Fruit fly (Drosophila melanogaster) whole organism, prepupa: ENCODE data around the gene ppk26.
"Not testable (repeated sequence)": the region's sequence is repeated elsewhere in the genome, so short reads cannot be mapped to it uniquely, and the experiment has no call there.

Experiments used
- Blimp-1 ChIP-seq: fragments of 200-800 bp; sonication (Bioruptor generic); optimal IDR thresholded peaks from 3 replicates; lab custom pipeline; 2017; ENCODE audit warnings: missing biosample characterization, missing genetic modification characterization, mild to moderate bottlenecking, moderate library complexity, missing genetic modification reagents
- CG10669 ChIP-seq: fragments of 200-800 bp; sonication (Bioruptor generic); optimal IDR thresholded peaks from 3 replicates; lab custom pipeline; 2018; ENCODE audit warnings: missing biosample characterization, mild to moderate bottlenecking, missing genetic modification characterization, moderate library complexity
- CG11762 ChIP-seq: fragments of 200-800 bp; sonication (Bioruptor generic); optimal IDR thresholded peaks from 3 replicates; lab custom pipeline; 2016; ENCODE audit warnings: missing biosample characterization, missing genetic modification characterization; ENCODE audit not compliant: insufficient read depth
- CG11902 ChIP-seq: fragments of 200-800 bp; sonication (Bioruptor generic); optimal IDR thresholded peaks from 3 replicates; lab custom pipeline; 2016; ENCODE audit warnings: missing biosample characterization, missing genetic modification characterization
- CG15336 ChIP-seq: fragments of 200-800 bp; sonication (Bioruptor generic); IDR thresholded peaks from 2 replicates; pipeline ENCODE4 v1.3.6; 2022; ENCODE audit warnings: missing biosample characterization, missing genetic modification characterization
- CG1621 ChIP-seq: fragments of 200-800 bp; sonication (Bioruptor generic); optimal IDR thresholded peaks from 3 replicates; lab custom pipeline; 2018; ENCODE audit warnings: missing biosample characterization, mild to moderate bottlenecking, missing genetic modification characterization
- CG16779 ChIP-seq: fragments of 200-800 bp; sonication (Bioruptor generic); optimal IDR thresholded peaks from 3 replicates; lab custom pipeline; 2017; ENCODE audit warnings: missing biosample characterization, mild to moderate bottlenecking, missing genetic modification characterization
- CG3032 ChIP-seq: fragments of 200-800 bp; optimal IDR thresholded peaks from 2 replicates; lab custom pipeline; 2019; ENCODE audit warnings: missing biosample characterization, mild to moderate bottlenecking, missing genetic modification characterization, moderate library complexity
- CG31627 ChIP-seq: fragments of 200-800 bp; sonication (Bioruptor generic); optimal IDR thresholded peaks from 3 replicates; lab custom pipeline; 2016; ENCODE audit warnings: missing biosample characterization, missing genetic modification characterization
- CG34406 ChIP-seq: fragments of 200-800 bp; sonication (Bioruptor generic); optimal IDR thresholded peaks from 3 replicates; lab custom pipeline; 2016; ENCODE audit warnings: missing biosample characterization, missing genetic modification characterization
- CG3919 ChIP-seq: fragments of 200-800 bp; sonication (Bioruptor generic); optimal IDR thresholded peaks from 3 replicates; lab custom pipeline; 2016; ENCODE audit warnings: missing biosample characterization, missing genetic modification characterization
- CG6276 ChIP-seq: fragments of 200-800 bp; sonication (Bioruptor generic); optimal IDR thresholded peaks from 2 replicates; lab custom pipeline; 2017; ENCODE audit warnings: missing biosample characterization, mild to moderate bottlenecking, missing genetic modification characterization
- CG6808 ChIP-seq: fragments of 200-800 bp; sonication (Bioruptor generic); optimal IDR thresholded peaks from 3 replicates; lab custom pipeline; 2017; ENCODE audit warnings: missing biosample characterization, missing genetic modification characterization, mild to moderate bottlenecking, moderate library complexity, missing genetic modification reagents
- CG6854 ChIP-seq: fragments of 200-800 bp; sonication (Bioruptor generic); optimal IDR thresholded peaks from 2 replicates; lab custom pipeline; 2017; ENCODE audit warnings: missing biosample characterization, mild to moderate bottlenecking, missing genetic modification characterization
- CG8119 ChIP-seq: fragments of 200-800 bp; sonication (Bioruptor generic); IDR thresholded peaks from 3 replicates; pipeline ENCODE4 v1.3.6; 2022; ENCODE audit warnings: missing biosample characterization, missing genetic modification characterization
- CG9139 ChIP-seq: fragments of 200-800 bp; sonication (Bioruptor generic); optimal IDR thresholded peaks from 3 replicates; lab custom pipeline; 2017; ENCODE audit warnings: missing biosample characterization, mild to moderate bottlenecking, missing genetic modification characterization
- Eip75B ChIP-seq: fragments of 200-800 bp; sonication (Bioruptor generic); optimal IDR thresholded peaks from 3 replicates; lab custom pipeline; 2016; ENCODE audit warnings: missing biosample characterization, missing genetic modification characterization
- Eip78C ChIP-seq: fragments of 200-800 bp; sonication (Bioruptor generic); peaks from one replicate; lab custom pipeline; 2016; ENCODE audit warnings: missing biosample characterization, missing genetic modification characterization
- Ets21C ChIP-seq: fragments of 200-800 bp; sonication (Bioruptor generic); optimal IDR thresholded peaks from 3 replicates; lab custom pipeline; 2016; ENCODE audit warnings: missing biosample characterization, missing genetic modification characterization
- Ets96B ChIP-seq: fragments of 200-800 bp; optimal IDR thresholded peaks from 2 replicates; lab custom pipeline; 2019; ENCODE audit warnings: missing biosample characterization, mild to moderate bottlenecking, missing genetic modification characterization, moderate library complexity
- Gug ChIP-seq: fragments of 200-800 bp; sonication (Bioruptor generic); IDR thresholded peaks from 2 replicates; pipeline ENCODE4 v1.3.6; 2022; ENCODE audit warnings: missing biosample characterization, missing genetic modification characterization
- Hr38 ChIP-seq: sonication (Bioruptor generic); optimal IDR thresholded peaks from 2 replicates; lab custom pipeline; 2016; ENCODE audit warnings: missing biosample characterization, missing genetic modification characterization
- Lpt ChIP-seq: fragments of 200-800 bp; sonication (Bioruptor generic); optimal IDR thresholded peaks from 3 replicates; lab custom pipeline; 2016; ENCODE audit warnings: missing biosample characterization, missing genetic modification characterization
- Met ChIP-seq: fragments of 200-800 bp; sonication (Bioruptor generic); optimal IDR thresholded peaks from 3 replicates; lab custom pipeline; 2016; ENCODE audit warnings: missing biosample characterization, missing genetic modification characterization
- OdsH ChIP-seq: fragments of 200-800 bp; sonication (Bioruptor generic); optimal IDR thresholded peaks from 3 replicates; lab custom pipeline; 2016; ENCODE audit warnings: missing biosample characterization, missing genetic modification characterization
- cyc ChIP-seq: fragments of 200-800 bp; sonication (Bioruptor generic); optimal IDR thresholded peaks from 3 replicates; lab custom pipeline; 2016; ENCODE audit warnings: missing biosample characterization, missing genetic modification characterization
- esn ChIP-seq: fragments of 200-800 bp; sonication (Bioruptor generic); optimal IDR thresholded peaks from 2 replicates; lab custom pipeline; 2016; ENCODE audit warnings: missing biosample characterization, mild to moderate bottlenecking, missing genetic modification characterization, moderate library complexity
- fkh ChIP-seq: fragments of 200-800 bp; sonication (Bioruptor generic); optimal IDR thresholded peaks from 3 replicates; lab custom pipeline; 2017; ENCODE audit warnings: missing biosample characterization, mild to moderate bottlenecking, missing genetic modification characterization, moderate library complexity
- pdm3 ChIP-seq: fragments of 200-800 bp; sonication (Bioruptor generic); optimal IDR thresholded peaks from 3 replicates; lab custom pipeline; 2016; ENCODE audit warnings: missing biosample characterization, missing genetic modification characterization
- salr ChIP-seq, 2 experiments: fragments of 200-800 bp; sonication (Bioruptor generic); optimal IDR thresholded peaks; 3 replicates each; lab custom pipeline; 2016 to 2018; ENCODE audit warnings: missing biosample characterization in 2 of 2, missing genetic modification characterization in 2 of 2, mild to moderate bottlenecking in 1 of 2
- spab ChIP-seq: fragments of 200-800 bp; sonication (Bioruptor generic); optimal IDR thresholded peaks from 2 replicates; lab custom pipeline; 2017; ENCODE audit warnings: missing biosample characterization, mild to moderate bottlenecking, missing genetic modification characterization, missing genetic modification reagents
- svp ChIP-seq: fragments of 200-800 bp; sonication (Bioruptor generic); peaks from one replicate; lab custom pipeline; 2016; ENCODE audit warnings: missing biosample characterization, missing genetic modification characterization
- topi ChIP-seq: fragments of 200-800 bp; sonication (Bioruptor generic); optimal IDR thresholded peaks from 3 replicates; lab custom pipeline; 2016; ENCODE audit warnings: missing biosample characterization, missing genetic modification characterization

ppk26 gene

DNA sequence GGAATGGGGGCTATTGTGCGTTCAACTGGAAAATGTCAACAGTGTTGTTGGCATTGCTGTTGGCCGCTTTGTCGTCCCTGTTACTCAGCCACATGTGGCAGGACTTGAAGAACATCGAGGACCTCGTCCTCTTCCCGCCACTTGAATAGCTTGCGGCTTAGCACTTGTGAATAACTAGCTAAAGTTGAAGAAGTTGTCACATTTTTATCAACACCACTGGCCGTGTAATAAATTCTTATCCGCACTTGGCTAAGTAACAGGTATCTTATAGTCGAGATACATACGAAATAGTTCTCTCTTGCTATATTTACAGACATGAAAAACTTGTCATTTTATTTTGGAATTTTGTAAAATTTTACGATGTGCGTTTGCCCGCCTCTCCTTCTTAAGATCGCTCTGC is 19.3 kb downstream of the ppk26 start, which contains the start of gene CG43292:
Gene CG43292 (plus strand): TSS at position 301 of the 400 bp plus-strand sequence.
- TF ChIP-seq CG16779 (no peak), CG34406 (GFP tag; lab: Kevin White, UChicago) (no peak), spab (GFP tag; lab: Kevin White, UChicago) (no peak), CG3919 (no peak), CG3032 (no peak)

DNA sequence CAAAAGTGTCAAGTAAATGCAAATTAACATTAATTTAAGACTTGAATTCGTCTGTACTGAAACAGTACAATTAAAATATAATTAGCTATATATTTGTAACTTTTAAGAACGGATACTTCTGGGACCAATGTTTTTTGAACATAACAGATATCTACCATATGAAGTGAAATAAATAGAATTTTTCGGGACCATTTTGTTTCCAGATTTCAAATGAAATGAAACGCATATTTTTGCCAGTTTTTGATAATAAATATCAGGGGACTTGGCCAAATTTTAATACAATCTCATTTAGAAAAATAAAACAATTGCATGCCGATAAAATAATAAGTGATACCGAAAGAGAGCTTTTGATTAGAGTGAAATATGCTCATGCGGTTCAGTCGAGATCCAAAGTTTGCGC is 29.7 kb downstream of the ppk26 start, which contains the start of gene mthl6:
Gene mthl6 (plus strand): TSS at position 301 of the 400 bp plus-strand sequence.
- no peak for TF ChIP-seq Eip75B (GFP tag; lab: Kevin White, UChicago)
- TF ChIP-seq CG6276 = no peak
- TF ChIP-seq CG6808 (GFP tag; lab: Kevin White, UChicago) = no peak
- no peak for TF ChIP-seq Ets21C (GFP tag; lab: Kevin White, UChicago)
- no peak for TF ChIP-seq svp (GFP tag; lab: Kevin White, UChicago)
- TF ChIP-seq CG3919 = no peak
- TF ChIP-seq topi = no peak

DNA sequence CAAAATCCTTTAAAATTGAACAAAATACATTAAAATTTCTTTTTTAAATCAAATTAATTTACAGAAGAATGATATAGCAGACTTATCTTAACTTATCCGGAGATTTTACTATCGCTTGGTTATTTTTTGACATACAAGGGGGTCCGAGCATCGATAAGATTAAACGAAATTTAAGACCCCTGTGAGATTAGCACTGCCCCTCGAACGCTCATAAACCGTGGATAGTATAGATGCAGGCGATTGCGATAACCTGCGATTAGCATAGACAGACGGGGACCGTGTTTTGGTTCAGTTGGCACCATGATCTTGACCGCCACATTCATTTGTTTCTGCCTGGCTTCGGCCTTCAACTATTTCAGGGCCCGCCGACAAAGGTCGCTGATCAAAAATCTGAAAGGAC is 35.6 kb downstream of the ppk26 start, which contains the start of gene Cyp316a1:
Gene Cyp316a1 (plus strand): TSS at position 301 of the 400 bp plus-strand sequence.
- TF ChIP-seq svp (GFP tag; lab: Kevin White, UChicago) (peak; percentile 40), CG8119 (GFP tag; lab: Robert Waterston, UW) (no peak)

DNA sequence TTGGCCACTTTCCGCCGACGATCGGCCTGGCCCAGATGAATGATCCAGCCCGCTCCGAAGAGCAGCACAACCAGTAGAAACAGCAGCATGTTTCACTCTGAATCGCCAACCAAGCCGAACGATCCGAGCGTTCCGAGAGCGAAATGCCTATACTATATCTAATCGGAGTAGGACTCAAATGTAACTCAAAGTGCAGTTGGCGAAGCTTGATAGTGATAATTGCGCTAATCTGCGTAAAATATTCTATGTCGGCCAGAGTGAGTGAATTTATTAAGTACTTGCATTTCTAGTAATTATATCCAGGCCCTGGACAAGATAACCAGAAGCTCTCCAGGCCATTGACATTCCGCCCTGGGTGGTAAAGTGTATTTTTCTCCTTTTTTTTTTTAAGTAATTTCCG is 40.1 kb downstream of the ppk26 start, which contains the start of gene Cyp4d8:
Gene Cyp4d8 (minus strand): TSS at position 101 of the 400 bp plus-strand sequence.
- no peak for TF ChIP-seq CG8119 (GFP tag; lab: Robert Waterston, UW)
- TF ChIP-seq Hr38 (GFP tag; lab: Kevin White, UChicago) = no peak
- no peak for TF ChIP-seq salr (GFP tag; optimal IDR thresholded peaks at IDR 0.05; lab: Kevin White, UChicago)
- TF ChIP-seq CG11902 (GFP tag; lab: Kevin White, UChicago) = no peak
- TF ChIP-seq Ets96B (tag; lab: Kevin White, UChicago) = no peak
- no peak for TF ChIP-seq fkh (GFP tag; lab: Kevin White, UChicago)
- TF ChIP-seq CG10669 (GFP tag; lab: Kevin White, UChicago) = no peak
- no peak for TF ChIP-seq CG1621 (tag; lab: Kevin White, UChicago)
- TF ChIP-seq pdm3 = no peak
- TF ChIP-seq svp (GFP tag; lab: Kevin White, UChicago) = no peak
- no peak for TF ChIP-seq esn (GFP tag; lab: Kevin White, UChicago)
- TF ChIP-seq Met (GFP tag; lab: Kevin White, UChicago) = no peak
- no peak for TF ChIP-seq OdsH
- no peak for TF ChIP-seq Gug (GFP tag; lab: Robert Waterston, UW)
- no peak for TF ChIP-seq CG15336 (GFP tag; lab: Robert Waterston, UW)
- TF ChIP-seq Eip78C (GFP tag; lab: Kevin White, UChicago) = no peak
- TF ChIP-seq Ets21C (GFP tag; lab: Kevin White, UChicago) = no peak
- TF ChIP-seq cyc = no peak
- TF ChIP-seq CG6854 = no peak

DNA sequence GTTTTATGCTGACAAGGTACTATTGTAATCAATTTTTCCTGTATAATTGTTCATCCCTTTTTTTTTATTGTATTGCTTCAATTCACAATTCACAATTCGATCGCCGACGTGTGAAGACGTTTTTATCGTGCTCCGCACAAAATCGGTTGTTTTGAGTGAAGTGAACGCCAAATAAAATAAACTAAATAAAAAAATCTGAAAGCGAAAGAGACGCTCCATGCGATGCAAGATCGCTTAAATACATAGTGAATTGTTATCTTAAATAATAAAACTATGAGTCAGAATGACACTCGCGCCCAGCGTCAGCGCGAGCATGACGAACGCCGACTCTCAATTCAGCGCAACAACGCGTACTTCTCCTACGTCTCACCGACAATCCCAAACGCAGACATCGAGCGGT is 42.8 kb downstream of the ppk26 start, which contains the start of gene CG8539:
Gene CG8539 (minus strand): TSS at position 101 of the 400 bp plus-strand sequence.
- TF ChIP-seq CG10669 (GFP tag; lab: Kevin White, UChicago); Lpt; CG6854: not testable (repeated sequence)

DNA sequence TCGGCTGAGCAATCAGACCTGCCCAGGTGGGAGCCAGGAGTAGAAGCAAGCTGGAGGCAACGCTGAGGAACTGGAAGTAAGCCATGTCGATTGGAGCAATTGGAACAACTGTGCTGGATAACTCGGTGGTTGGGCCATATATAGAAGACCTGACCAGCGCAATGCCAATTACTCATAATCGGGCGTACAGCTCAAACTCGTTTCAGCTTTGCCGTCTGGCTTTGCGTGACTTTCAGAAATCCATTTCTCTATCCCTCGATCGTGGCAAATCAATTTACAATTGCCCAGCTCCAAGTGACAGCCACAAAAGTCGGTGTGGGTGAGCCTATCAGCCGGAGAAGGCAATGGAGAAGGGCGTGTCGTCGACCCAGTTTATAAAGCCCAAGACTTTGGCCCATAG is 50.2 kb downstream of the ppk26 start, which contains the start of gene CG7548:
Gene CG7548 (minus strand): TSS at position 101 of the 400 bp plus-strand sequence.
- TF ChIP-seq Met (GFP tag; lab: Kevin White, UChicago) (no peak), CG31627 (no peak), CG9139 (GFP tag; lab: Kevin White, UChicago) (no peak), fkh (GFP tag; lab: Kevin White, UChicago) (no peak), Blimp-1 (GFP tag; lab: Kevin White, UChicago) (no peak), CG11762 (GFP tag; lab: Kevin White, UChicago) (no peak)
